Worm (Caenorhabditis elegans): ENCODE data around the gene hip-1.

DNA sequence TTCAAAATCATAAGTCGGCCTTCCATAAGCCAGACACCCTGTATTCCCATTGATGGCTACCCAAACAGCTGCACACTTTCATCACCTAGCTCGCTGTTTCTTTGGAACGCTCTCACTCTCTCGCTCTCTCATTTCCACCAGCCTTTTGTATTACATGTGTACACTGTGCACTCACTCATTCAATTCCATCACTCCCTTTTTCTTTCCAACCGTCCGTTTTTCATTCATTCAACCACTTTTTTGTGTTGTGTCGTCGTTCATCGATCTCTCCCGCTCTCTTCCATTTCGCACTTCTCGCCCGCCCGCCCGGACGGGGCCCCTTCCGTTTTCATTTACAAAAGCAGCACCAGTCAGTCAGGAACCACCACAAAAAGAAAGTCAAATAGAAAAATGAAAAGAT, 35.7 kb upstream of the hip-1 start:
- TF ChIP-seq tab-1 (GFP tag; IDR thresholded peaks at IDR 0.05) (no peak), flt-1 (GFP tag; IDR thresholded peaks at IDR 0.05) (no peak), ref-1 (GFP tag; conservative IDR thresholded peaks at IDR 0.05) (no peak), T22C8.4 (GFP tag; IDR thresholded peaks at IDR 0.05) (no peak), ztf-29 (GFP tag; IDR thresholded peaks at IDR 0.05) (no peak), ztf-23 (GFP tag; IDR thresholded peaks at IDR 0.05) (no peak), cog-1 (tag; optimal IDR thresholded peaks at IDR 0.05) (no peak), med-1 (GFP tag; optimal IDR thresholded peaks at IDR 0.05; ENCODE audit: insufficient read depth) (no peak)

Measured in whole organism, midembryonic.